Fruit fly (Drosophila melanogaster) Kc167 (cell line): ENCODE results near the gene Ilp3.

Source experiments
- Myc ChIP-seq: fragments of >200 bp; optimal IDR thresholded peaks from 2 replicates; lab custom pipeline; 2017; ENCODE audit warnings: missing external identifiers
- Sin3A ChIP-seq: fragments of >200 bp; optimal IDR thresholded peaks from 2 replicates; lab custom pipeline; 2018; ENCODE audit warnings: missing external identifiers
- h ChIP-seq: fragments of >200 bp; optimal IDR thresholded peaks from 3 replicates; lab custom pipeline; 2018; ENCODE audit warnings: missing external identifiers
- insv ChIP-seq: fragments of >200 bp; optimal IDR thresholded peaks from 3 replicates; lab custom pipeline; 2018; ENCODE audit warnings: missing external identifiers
- psq ChIP-seq: fragments of >200 bp; optimal IDR thresholded peaks from 2 replicates; lab custom pipeline; 2017; ENCODE audit warnings: missing external identifiers
- ttk ChIP-seq: sonication (Bioruptor generic); optimal IDR thresholded peaks from 2 replicates; lab custom pipeline; 2017; ENCODE audit warnings: missing external identifiers

Ilp3 gene

DNA sequence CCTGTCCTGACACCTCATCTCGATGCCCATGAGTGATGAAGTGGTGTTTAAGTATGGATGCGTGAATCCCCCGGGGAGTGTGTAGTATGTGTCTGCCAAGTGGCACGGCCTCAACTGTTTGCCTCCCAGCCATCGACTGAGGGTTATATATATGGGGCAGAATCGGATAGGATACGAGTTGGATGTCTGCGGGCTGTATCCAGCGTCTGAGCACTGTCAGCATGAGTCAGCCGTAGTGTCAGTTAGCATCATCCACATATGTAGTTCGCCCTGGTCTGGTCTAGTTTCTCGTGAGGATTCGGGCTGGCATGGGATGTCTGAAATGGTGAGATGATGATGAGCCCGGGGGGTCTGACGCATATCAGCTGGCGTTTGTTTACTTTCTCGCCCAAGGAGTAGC is at the start of gene Ilp3:
Gene Ilp3 (minus strand): TSS at position 101 of the 400 bp plus-strand sequence.
- TF ChIP-seq h (lab: Kevin White, UChicago) (no peak), ttk (lab: Kevin White, UChicago) (no peak), psq (lab: Kevin White, UChicago) (no peak), insv (no peak), Sin3A (lab: Kevin White, UChicago) (no peak), Myc (lab: Kevin White, UChicago) (no peak)

DNA sequence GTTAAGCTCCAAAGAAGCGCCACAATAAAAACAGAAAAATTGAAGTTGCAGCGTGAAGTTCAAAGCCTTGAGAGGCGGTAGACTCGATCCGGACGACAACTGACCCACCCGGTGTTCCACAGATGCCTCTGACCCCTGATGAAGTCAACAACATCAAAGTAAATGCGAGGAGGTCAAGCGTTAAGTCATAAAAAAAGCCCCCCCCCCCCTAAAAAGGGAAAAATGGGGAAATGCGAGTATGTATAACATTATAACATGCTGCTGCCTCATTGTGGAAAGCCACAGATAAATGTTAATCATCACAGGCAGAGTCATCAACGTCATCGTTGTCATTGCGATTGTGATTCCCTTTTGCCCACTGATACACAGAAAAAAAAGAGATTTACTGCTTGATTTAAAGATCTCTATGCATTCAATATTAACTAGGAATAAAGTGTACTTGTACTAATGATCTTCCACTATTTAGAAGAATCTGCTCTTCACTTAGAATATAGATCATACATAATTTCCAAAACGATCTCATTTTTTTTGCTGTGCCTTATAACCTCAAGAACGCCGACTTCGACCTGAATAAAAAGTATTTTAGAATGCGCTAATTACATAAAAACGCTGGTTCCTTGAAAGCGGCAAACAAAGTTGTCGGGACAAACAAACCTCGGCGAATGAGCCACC is 49.2 kb upstream of the Ilp3 start:
- no peak for TF ChIP-seq ttk (lab: Kevin White, UChicago)
- no peak for TF ChIP-seq Myc (lab: Kevin White, UChicago)
- no peak for TF ChIP-seq h (lab: Kevin White, UChicago)
- TF ChIP-seq psq (lab: Kevin White, UChicago) = no peak
- TF ChIP-seq insv = no peak
- TF ChIP-seq Sin3A (lab: Kevin White, UChicago) = no peak

DNA sequence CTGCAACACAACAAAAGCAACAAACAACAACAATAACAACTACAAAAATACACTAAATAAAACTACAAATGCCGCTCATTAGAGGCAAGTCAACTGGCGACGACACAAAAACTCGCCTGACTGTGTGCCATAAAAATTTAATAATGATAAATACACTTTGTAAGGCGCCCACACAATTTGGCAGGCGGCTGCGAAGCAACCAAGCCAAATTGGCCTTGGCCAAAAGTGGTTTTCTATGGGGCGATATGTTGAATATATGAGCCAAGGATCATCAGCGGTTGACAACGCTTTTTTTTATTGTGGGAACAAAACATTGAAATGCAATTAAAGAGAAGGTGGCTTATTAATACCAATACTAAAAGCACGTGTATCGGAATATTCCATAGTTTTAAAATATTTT is 48.2 kb upstream of the Ilp3 start:
- TF ChIP-seq h (lab: Kevin White, UChicago) (no peak), ttk (lab: Kevin White, UChicago) (no peak), insv (no peak), Myc (lab: Kevin White, UChicago) (no peak), psq (lab: Kevin White, UChicago) (no peak), Sin3A (lab: Kevin White, UChicago) (no peak)

DNA sequence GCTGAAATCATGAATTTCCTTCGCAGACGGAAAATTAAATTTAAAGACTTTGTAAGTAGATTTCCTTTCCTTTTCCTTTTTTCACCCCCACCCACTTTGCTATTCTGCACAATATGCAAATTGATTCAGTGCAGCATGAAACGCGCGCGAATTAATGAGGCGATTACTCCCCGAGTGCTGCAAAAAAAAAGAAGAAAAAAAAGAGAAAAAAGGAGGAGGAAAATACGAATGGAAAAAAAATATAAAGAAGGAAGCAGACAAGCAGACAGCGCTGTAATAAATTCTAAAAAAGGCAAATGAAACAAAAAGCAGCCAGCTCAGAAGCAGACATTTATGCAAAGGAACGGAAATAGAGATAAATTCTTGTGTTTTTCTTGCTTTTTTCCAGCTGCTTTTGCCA is 46.8 kb upstream of the Ilp3 start:
- no peak for TF ChIP-seq psq (lab: Kevin White, UChicago)
- no peak for TF ChIP-seq Myc (lab: Kevin White, UChicago)
- no peak for TF ChIP-seq insv
- TF ChIP-seq Sin3A (lab: Kevin White, UChicago) = no peak
- no peak for TF ChIP-seq h (lab: Kevin White, UChicago)
- TF ChIP-seq ttk (lab: Kevin White, UChicago) = no peak

DNA sequence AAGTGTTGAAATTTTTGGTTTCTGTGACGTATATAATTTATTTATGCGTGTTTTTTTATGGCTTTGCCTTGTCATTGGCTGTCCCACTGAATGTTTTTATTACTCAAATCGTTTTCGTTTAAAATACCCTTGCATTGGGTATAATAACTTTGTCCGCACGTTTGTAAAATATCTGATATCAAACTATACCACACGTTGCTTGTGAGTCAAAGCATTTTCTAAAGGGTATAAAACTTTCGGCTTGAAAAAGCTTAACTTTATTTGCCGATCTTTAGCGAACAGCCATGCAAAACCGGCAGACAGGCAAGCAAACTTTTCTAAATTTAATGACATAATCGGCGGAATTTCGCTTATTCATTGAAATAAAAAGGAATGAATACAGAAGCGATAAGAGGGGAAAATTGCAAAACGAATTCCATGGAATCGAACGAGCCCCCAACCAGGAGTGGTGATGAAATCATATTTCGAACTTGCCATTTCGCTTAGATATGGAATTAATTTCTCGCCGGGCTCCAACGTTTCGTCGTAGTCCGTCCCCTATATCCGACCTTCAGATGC is 45.6 kb upstream of the Ilp3 start:
- TF ChIP-seq h (lab: Kevin White, UChicago) (no peak), psq (lab: Kevin White, UChicago) (no peak), insv (no peak)

DNA sequence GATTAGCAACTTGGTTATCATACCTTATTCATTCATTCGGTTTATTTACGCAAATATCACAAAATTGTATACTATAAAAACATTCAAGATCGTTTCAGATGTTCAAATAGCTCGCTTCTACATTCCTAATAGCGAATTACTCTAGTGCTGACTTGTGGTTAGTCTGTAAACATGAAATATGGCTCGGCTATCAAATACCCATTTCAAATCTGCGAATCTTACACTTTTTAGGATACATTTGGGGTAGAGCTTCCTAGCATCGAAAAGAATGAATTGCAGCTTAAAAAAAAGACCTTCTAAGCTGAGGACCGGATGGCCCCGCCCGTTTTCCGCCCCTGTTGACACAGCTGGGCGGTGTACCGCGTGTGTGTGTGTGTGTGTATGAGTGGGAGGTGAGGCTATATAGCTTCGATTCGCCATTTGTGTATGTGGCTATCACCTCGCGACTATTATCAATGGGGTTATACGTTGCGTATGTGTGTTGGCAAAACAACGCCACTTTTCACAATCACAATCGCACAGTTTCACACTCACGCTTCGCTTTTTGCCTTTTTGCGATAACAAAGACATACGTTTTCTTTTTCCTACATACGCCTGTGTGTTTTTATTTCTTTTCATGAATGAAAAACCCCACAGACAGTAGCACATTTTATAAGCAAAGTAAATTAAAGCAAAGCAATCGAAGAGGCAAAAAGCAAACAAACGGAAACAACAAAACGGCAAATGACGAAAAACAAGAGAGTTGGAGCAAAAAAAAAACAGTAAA is 44.8 kb upstream of the Ilp3 start:
- TF ChIP-seq Sin3A (lab: Kevin White, UChicago) = no peak
- TF ChIP-seq insv = no peak
- TF ChIP-seq psq (lab: Kevin White, UChicago) = no peak
- no peak for TF ChIP-seq h (lab: Kevin White, UChicago)
- no peak for TF ChIP-seq Myc (lab: Kevin White, UChicago)
- TF ChIP-seq ttk (lab: Kevin White, UChicago) = no peak

DNA sequence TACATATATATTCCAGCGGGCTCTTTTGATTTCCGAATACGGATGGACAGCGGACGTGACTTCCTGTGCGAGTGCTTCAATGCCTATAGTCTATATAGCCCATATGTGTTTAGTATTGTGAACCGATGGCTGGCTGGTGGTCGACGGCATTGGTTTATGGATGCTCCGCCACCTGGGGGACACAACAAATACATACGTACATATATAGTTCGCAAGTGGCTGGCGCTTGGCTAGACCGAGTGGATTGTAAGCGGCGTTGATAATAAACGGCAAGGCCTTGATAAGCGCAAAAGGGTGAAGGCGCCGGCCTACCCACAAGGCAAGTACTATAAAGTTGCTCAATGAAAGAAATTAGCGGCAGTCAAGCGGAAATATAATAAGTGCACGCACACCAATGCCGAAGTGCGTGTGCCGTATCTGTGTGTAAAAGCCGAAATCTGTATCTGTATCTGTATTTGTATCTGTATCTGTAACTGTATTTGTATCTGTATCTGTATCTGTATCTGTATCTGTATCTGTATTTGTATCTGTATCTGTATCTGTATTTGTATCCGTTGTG is 44.1 kb upstream of the Ilp3 start:
- no peak for TF ChIP-seq Sin3A (lab: Kevin White, UChicago)
- no peak for TF ChIP-seq ttk (lab: Kevin White, UChicago)
- no peak for TF ChIP-seq h (lab: Kevin White, UChicago)
- TF ChIP-seq Myc (lab: Kevin White, UChicago) = no peak
- no peak for TF ChIP-seq insv
- no peak for TF ChIP-seq psq (lab: Kevin White, UChicago)

DNA sequence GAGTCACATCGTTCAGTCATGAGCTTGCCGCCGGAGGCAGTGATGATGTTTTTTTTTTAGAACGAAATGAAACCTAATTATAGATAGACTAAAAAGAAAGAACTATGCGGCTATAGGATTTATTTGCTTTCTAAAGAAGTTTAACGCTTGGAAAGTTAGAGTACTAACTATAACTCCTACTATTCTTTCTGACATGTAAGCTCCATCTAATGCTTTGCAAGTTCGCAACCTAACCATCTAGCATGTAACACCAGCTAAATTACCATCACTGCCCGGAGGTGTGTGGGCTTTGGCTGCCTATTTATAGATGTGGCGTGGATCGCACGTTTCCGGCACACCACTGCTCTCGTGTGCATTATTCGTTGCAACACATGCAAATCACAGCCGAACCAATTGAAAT is 40.1 kb upstream of the Ilp3 start:
- TF ChIP-seq Sin3A (lab: Kevin White, UChicago) = no peak
- no peak for TF ChIP-seq Myc (lab: Kevin White, UChicago)
- no peak for TF ChIP-seq ttk (lab: Kevin White, UChicago)
- no peak for TF ChIP-seq insv
- TF ChIP-seq h (lab: Kevin White, UChicago) = no peak
- no peak for TF ChIP-seq psq (lab: Kevin White, UChicago)

DNA sequence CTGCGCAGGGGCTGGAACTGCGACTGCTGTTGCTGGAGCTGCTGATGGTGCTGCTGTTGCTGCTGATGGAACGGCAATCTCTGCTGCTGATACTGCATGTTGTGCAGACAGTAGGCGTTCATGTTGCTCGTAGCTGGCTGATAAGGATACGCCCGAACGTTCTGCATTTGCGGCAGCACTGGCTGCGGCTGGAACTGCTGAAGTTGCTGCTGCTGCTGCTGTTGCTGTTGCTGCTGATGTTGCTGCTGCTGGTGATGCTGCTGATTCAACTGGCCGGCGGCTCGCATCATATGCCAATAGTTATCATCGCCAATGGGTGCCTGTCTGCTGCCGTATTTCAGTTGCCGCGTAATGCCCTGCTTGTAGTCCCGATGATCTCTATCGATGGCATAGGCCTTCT is 38.8 kb upstream of the Ilp3 start:
- TF ChIP-seq Sin3A (lab: Kevin White, UChicago) (no peak), Myc (lab: Kevin White, UChicago) (no peak), insv (no peak)

DNA sequence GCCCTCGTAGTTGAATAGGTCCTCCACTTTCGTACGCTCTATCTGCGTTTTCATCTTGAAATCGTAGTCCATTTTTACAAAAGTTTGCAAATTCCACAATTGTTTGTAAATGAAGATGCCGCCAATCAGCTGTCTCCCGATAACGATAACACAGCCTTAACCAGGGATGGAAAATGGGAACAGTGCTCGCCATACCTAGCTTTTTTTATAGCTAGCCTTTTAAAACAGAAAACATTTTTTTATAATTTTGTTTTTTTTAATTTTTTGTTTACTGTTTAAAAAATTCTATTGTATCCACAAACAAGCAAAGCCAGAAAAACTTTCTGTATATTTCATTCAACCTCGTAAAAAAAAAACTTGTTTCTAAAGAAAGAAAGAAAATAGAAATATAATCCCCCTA is 36.6 kb upstream of the Ilp3 start, which contains the start of gene Cdk8:
Gene Cdk8 (minus strand): TSS at position 137 of the 400 bp plus-strand sequence.
- no peak for TF ChIP-seq Myc (lab: Kevin White, UChicago)
- no peak for TF ChIP-seq insv
- TF ChIP-seq Sin3A (lab: Kevin White, UChicago) = no peak
- no peak for TF ChIP-seq h (lab: Kevin White, UChicago)
- no peak for TF ChIP-seq ttk (lab: Kevin White, UChicago)
- no peak for TF ChIP-seq psq (lab: Kevin White, UChicago)

DNA sequence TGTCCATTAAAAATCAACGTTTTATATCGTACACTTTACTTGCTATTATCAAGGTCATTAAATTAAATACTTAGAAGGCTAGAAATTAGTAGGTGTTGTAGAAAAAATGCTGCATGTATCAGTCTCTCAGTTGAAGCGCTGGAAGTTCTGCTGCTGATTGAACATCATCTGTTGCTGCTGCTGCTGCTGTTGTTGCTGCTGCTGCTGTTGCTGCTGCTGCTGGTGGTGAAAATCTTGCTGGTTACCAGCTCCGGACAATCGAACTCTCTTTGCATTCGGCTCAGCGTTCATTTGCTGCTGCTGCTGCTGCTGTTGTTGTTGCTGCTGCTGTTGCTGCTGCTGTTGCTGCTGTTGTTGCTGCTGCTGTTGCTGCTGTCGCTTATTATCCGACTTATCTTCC is 35.1 kb upstream of the Ilp3 start:
- no peak for TF ChIP-seq ttk (lab: Kevin White, UChicago)
- TF ChIP-seq Myc (lab: Kevin White, UChicago) = no peak
- TF ChIP-seq insv = no peak
- TF ChIP-seq Sin3A (lab: Kevin White, UChicago) = no peak
- TF ChIP-seq h (lab: Kevin White, UChicago) = no peak
- TF ChIP-seq psq (lab: Kevin White, UChicago) = no peak
